Fruit fly (Drosophila melanogaster) whole organism, wandering third instar larva: Measurements from ENCODE around the gene Ufd4.

Experiments
- CG32264 ChIP-seq: fragments of 200-800 bp; sonication (Bioruptor generic); optimal IDR thresholded peaks from 2 replicates; lab custom pipeline; 2016; ENCODE audit warnings: missing biosample characterization, missing genetic modification characterization
- CrebA ChIP-seq: fragments of 200-800 bp; sonication (Bioruptor generic); optimal IDR thresholded peaks from 2 replicates; lab custom pipeline; 2016; ENCODE audit warnings: missing biosample characterization, mild to moderate bottlenecking, missing genetic modification characterization, borderline replicate concordance
- Dfd ChIP-seq: fragments of >200 bp; optimal IDR thresholded peaks from 2 replicates; lab custom pipeline; 2017; ENCODE audit warnings: missing biosample characterization, missing genetic modification characterization
- Dif ChIP-seq: fragments of 200-275, 200-300 bp; sonication (Bioruptor generic); optimal IDR thresholded peaks from 2 replicates; lab custom pipeline; 2018; ENCODE audit warnings: missing biosample characterization, missing genetic modification characterization; ENCODE audit not compliant: partially characterized antibody
- GATAd ChIP-seq: sonication (Bioruptor generic); optimal IDR thresholded peaks from 2 replicates; lab custom pipeline; 2016; ENCODE audit warnings: missing biosample characterization, missing genetic modification characterization
- HLH106 ChIP-seq: fragments of 200-800 bp; optimal IDR thresholded peaks from 3 replicates; lab custom pipeline; 2019; ENCODE audit warnings: missing biosample characterization, mild to moderate bottlenecking, missing genetic modification characterization, moderate library complexity
- Hnf4 ChIP-seq: fragments of 200-800 bp; sonication (Bioruptor generic); optimal IDR thresholded peaks from 2 replicates; lab custom pipeline; 2016; ENCODE audit warnings: missing biosample characterization, mild to moderate bottlenecking, missing genetic modification characterization
- Hr78 ChIP-seq: fragments of >200 bp; optimal IDR thresholded peaks from 2 replicates; lab custom pipeline; 2017; ENCODE audit warnings: missing biosample characterization, missing genetic modification characterization
- Hr83 ChIP-seq: fragments of 200-300 bp; sonication (Bioruptor generic); optimal IDR thresholded peaks from 2 replicates; lab custom pipeline; 2016; ENCODE audit warnings: missing biosample characterization, mild to moderate bottlenecking, missing genetic modification characterization, moderate library complexity; ENCODE audit not compliant: poor library complexity, severe bottlenecking
- Jra ChIP-seq: sonication (Bioruptor generic); optimal IDR thresholded peaks from 2 replicates; lab custom pipeline; 2016; ENCODE audit warnings: missing biosample characterization, missing genetic modification characterization
- Mio ChIP-seq: sonication (Bioruptor generic); optimal IDR thresholded peaks from 2 replicates; lab custom pipeline; 2016; ENCODE audit warnings: missing biosample characterization, missing genetic modification characterization
- N ChIP-seq: fragments of >200 bp; optimal IDR thresholded peaks from 2 replicates; lab custom pipeline; 2018; ENCODE audit warnings: missing biosample characterization, missing external identifiers, missing genetic modification characterization
- OdsH ChIP-seq: fragments of 200-800 bp; sonication (Bioruptor generic); optimal IDR thresholded peaks from 2 replicates; lab custom pipeline; 2016; ENCODE audit warnings: missing biosample characterization, mild to moderate bottlenecking, missing genetic modification characterization
- Rel ChIP-seq, 2 experiments: fragments of 200-800 bp; sonication (Bioruptor generic) in 1 of 2; optimal IDR thresholded peaks; 2 replicates in 1 of 2; 3 replicates in 1 of 2; lab custom pipeline; 2016 to 2019; ENCODE audit warnings: mild to moderate bottlenecking in 2 of 2, missing biosample characterization in 2 of 2, missing genetic modification characterization in 2 of 2, moderate library complexity in 1 of 2
- Sp1 ChIP-seq: fragments of 200-800 bp; sonication (Bioruptor generic); optimal IDR thresholded peaks from 3 replicates; lab custom pipeline; 2019; ENCODE audit warnings: missing biosample characterization, mild to moderate bottlenecking, missing genetic modification characterization, moderate library complexity
- br ChIP-seq: fragments of 200-800 bp; sonication (Bioruptor generic); optimal IDR thresholded peaks from 2 replicates; lab custom pipeline; 2016; ENCODE audit warnings: missing biosample characterization, missing genetic modification characterization
- brk ChIP-seq: fragments of 200-800 bp; sonication (Bioruptor generic); optimal IDR thresholded peaks from 2 replicates; lab custom pipeline; 2016; ENCODE audit warnings: missing biosample characterization, mild to moderate bottlenecking, missing genetic modification characterization
- dl ChIP-seq, 2 experiments: fragments of 175-275, 200-275 bp in 1 of 2; fragments of 200-275 bp in 1 of 2; sonication (Bioruptor generic); optimal IDR thresholded peaks; lab custom pipeline; 2018; ENCODE audit warnings: mild to moderate bottlenecking in 2 of 2, missing biosample characterization in 2 of 2, missing genetic modification characterization in 2 of 2, moderate library complexity in 2 of 2; ENCODE audit not compliant: partially characterized antibody in 2 of 2, insufficient read depth in 1 of 2
- dmrt93B ChIP-seq: fragments of 200-800 bp; sonication (Bioruptor generic); optimal IDR thresholded peaks from 2 replicates; lab custom pipeline; 2018; ENCODE audit warnings: missing biosample characterization, mild to moderate bottlenecking, missing genetic modification characterization
- dsf ChIP-seq: sonication (Bioruptor generic); optimal IDR thresholded peaks from 2 replicates; lab custom pipeline; 2016; ENCODE audit warnings: missing biosample characterization, missing genetic modification characterization, borderline replicate concordance
- ey ChIP-seq: fragments of 200-800 bp; sonication (Bioruptor generic); optimal IDR thresholded peaks from 2 replicates; lab custom pipeline; 2016; ENCODE audit warnings: missing biosample characterization, missing genetic modification characterization
- foxo ChIP-seq, 2 experiments: fragments of 200-800 bp; sonication (Bioruptor generic); optimal IDR thresholded peaks; 2 replicates in 1 of 2; 3 replicates in 1 of 2; lab custom pipeline; 2016 to 2017; ENCODE audit warnings: missing biosample characterization in 2 of 2, missing genetic modification characterization in 2 of 2
- fru ChIP-seq: fragments of 200-800 bp; sonication (Bioruptor generic); optimal IDR thresholded peaks from 3 replicates; lab custom pipeline; 2016; ENCODE audit warnings: missing biosample characterization, mild to moderate bottlenecking, missing genetic modification characterization
- h ChIP-seq: fragments of 200-800 bp; sonication (Bioruptor generic); optimal IDR thresholded peaks from 3 replicates; lab custom pipeline; 2016; ENCODE audit warnings: missing biosample characterization, mild to moderate bottlenecking, missing genetic modification characterization
- pan ChIP-seq: fragments of >200 bp; optimal IDR thresholded peaks from 2 replicates; lab custom pipeline; 2017
- psq ChIP-seq: fragments of 200-800 bp; sonication (Bioruptor generic); optimal IDR thresholded peaks from 3 replicates; lab custom pipeline; 2017; ENCODE audit warnings: missing biosample characterization, mild to moderate bottlenecking, missing genetic modification characterization, moderate library complexity
- sage ChIP-seq: fragments of 200-800 bp; sonication (Bioruptor generic); optimal IDR thresholded peaks from 2 replicates; lab custom pipeline; 2016; ENCODE audit warnings: missing biosample characterization, mild to moderate bottlenecking, missing genetic modification characterization
- sv ChIP-seq: fragments of 200-800 bp; sonication (Bioruptor generic); optimal IDR thresholded peaks from 3 replicates; lab custom pipeline; 2016; ENCODE audit warnings: missing biosample characterization, missing genetic modification characterization
- tai ChIP-seq: sonication (Bioruptor generic); optimal IDR thresholded peaks from 2 replicates; lab custom pipeline; 2016; ENCODE audit warnings: missing biosample characterization, missing genetic modification characterization
- usp ChIP-seq: fragments of >200 bp; optimal IDR thresholded peaks from 2 replicates; lab custom pipeline; 2017; ENCODE audit warnings: missing biosample characterization, missing genetic modification characterization
- woc ChIP-seq: sonication (Bioruptor generic); optimal IDR thresholded peaks from 2 replicates; lab custom pipeline; 2016; ENCODE audit warnings: missing biosample characterization, mild to moderate bottlenecking, missing genetic modification characterization

The Ufd4 gene

DNA sequence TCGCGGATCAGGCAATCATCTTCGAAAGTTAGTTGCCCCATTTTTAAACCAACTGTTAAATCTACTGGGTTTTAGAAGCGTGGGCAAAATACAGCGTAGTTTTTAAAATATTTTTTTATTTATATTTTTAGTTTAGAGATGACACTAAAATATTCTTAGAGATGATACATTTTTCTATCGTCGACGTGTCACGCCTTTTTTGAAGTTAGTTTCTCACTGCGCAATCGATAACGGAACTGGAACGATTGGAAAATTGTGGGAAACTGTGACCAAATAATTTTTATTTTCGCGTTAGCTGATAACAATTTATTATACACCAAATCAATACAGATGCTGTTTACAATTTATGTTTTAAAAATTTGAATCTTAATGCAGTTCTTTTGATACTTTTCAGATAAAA is 13.5 kb downstream of the Ufd4 start, which contains the start of gene Utx:
Gene Utx, minus strand, starts transcription at position 154 of the 400 bp plus-strand sequence.
- TF ChIP-seq sv (GFP tag; lab: Kevin White, UChicago) (no peak), fru (GFP tag; lab: Kevin White, UChicago) (no peak), Hr83 (GFP tag; lab: Kevin White, UChicago) (peak; percentile 23), br (GFP tag; lab: Kevin White, UChicago) (no peak), woc (GFP tag; lab: Kevin White, UChicago) (peak; percentile 71), Hr78 (no peak), Mio (no peak), GATAd (GFP tag; lab: Kevin White, UChicago) (no peak), h (GFP tag; lab: Kevin White, UChicago) (no peak), Jra (no peak), Sp1 (GFP tag; lab: Kevin White, UChicago) (no peak), sage (no peak)

DNA sequence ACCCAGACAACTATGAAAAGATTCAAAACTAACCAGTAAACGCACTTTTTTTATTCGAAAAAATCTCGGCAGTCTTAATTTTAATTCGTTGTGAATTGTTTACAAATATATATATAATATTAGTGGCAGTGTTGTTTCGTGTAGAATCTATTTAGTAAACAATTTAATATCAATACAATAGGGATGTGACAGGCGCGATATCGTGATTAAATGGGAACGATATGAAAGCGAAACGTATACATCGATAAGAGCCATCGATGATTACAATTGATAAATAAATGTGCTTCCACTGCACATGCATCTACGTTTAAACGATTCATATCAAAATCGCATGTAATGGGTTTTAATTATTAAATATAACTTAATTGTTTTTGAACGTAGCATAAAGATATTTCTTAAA is 14.8 kb downstream of the Ufd4 start:
- TF ChIP-seq Hr83 (GFP tag; lab: Kevin White, UChicago) (peak; percentile 74), woc (GFP tag; lab: Kevin White, UChicago) (peak; percentile 27), Sp1 (GFP tag; lab: Kevin White, UChicago) (no peak), brk (GFP tag; lab: Kevin White, UChicago) (peak; percentile 12)

- TF ChIP-seq usp (GFP tag; lab: Kevin White, UChicago) (no peak), Hr83 (GFP tag; lab: Kevin White, UChicago) (no peak), br (GFP tag; lab: Kevin White, UChicago) (no peak), dmrt93B (no peak), psq (GFP tag; lab: Kevin White, UChicago) (peak; percentile 33), h (GFP tag; lab: Kevin White, UChicago) (no peak), foxo (GFP tag; optimal IDR thresholded peaks at IDR 0.05; lab: Kevin White, UChicago) (peak; percentile 14 to 54), pan (lab: Kevin White, UChicago) (no peak), N (GFP tag; lab: Kevin White, UChicago) (peak; percentile 9), sv (GFP tag; lab: Kevin White, UChicago) (no peak), fru (GFP tag; lab: Kevin White, UChicago) (no peak), Rel (GFP tag; optimal IDR thresholded peaks at IDR 0.05; lab: Kevin White, UChicago) (no peak), Rel (tag; optimal IDR thresholded peaks at IDR 0.05; lab: Kevin White, UChicago) (no peak), HLH106 (tag; lab: Kevin White, UChicago) (no peak), CG32264 (GFP tag; lab: Kevin White, UChicago) (no peak), GATAd (GFP tag; lab: Kevin White, UChicago) (no peak), Hnf4 (GFP tag; lab: Kevin White, UChicago) (peak; percentile 58), ey (peak; percentile 66), CrebA (GFP tag; lab: Kevin White, UChicago) (no peak), Dfd (GFP tag; lab: Kevin White, UChicago) (no peak), Jra (peak; percentile 40), OdsH (peak; percentile 60), tai (GFP tag; lab: Kevin White, UChicago) (peak; percentile 52)
Measured at dm6 chr2L:10276846-10277245, 15.3 kb downstream of the Ufd4 start.

- TF ChIP-seq psq (GFP tag; lab: Kevin White, UChicago) (peak; percentile 18), Hnf4 (GFP tag; lab: Kevin White, UChicago) (no peak)
Measured at dm6 chr2L:10276436-10276835, 15.7 kb downstream of the Ufd4 start.

DNA sequence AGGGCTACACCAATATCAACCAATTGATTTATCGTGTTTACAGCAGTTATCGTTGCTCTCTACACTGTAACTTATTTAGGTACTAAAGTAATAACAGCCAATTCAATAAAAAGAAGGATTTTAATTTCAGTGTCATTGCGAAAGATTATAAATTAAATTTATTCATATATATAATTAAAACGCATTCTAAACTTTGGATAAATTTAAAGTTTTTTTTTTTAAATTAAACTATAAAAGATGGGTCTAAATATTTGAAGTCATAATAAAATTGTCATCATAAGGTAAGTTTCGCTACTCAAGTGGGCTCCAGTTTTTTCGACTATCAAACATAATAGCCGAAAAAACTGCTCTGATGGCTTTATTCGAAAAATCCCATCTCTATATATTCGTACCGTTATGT is 19.9 kb downstream of the Ufd4 start, which contains the start of gene trk:
Gene trk, minus strand, starts transcription at position 101 of the 400 bp plus-strand sequence.
- TF ChIP-seq Dif (GFP tag; lab: Kevin White, UChicago) (no peak), HLH106 (tag; lab: Kevin White, UChicago) (no peak), dmrt93B (no peak), Dfd (GFP tag; lab: Kevin White, UChicago) (no peak), dsf (GFP tag; lab: Kevin White, UChicago) (no peak), dl (GFP tag; optimal IDR thresholded peaks at IDR 0.05; lab: Kevin White, UChicago; ENCODE audit: insufficient read depth in 1 of 2, partially characterized antibody in 2 of 2) (no peak), CG32264 (GFP tag; lab: Kevin White, UChicago) (no peak), Hnf4 (GFP tag; lab: Kevin White, UChicago) (no peak), CrebA (GFP tag; lab: Kevin White, UChicago) (no peak), Hr78 (no peak), usp (GFP tag; lab: Kevin White, UChicago) (no peak)
